Fruit fly (Drosophila melanogaster) whole organism, pupa: ENCODE measurements around the gene CG42685.

Experiments
- CG13204 ChIP-seq: fragments of 200-800 bp; sonication (Bioruptor generic); optimal IDR thresholded peaks from 2 replicates; lab custom pipeline; 2018; ENCODE audit warnings: missing biosample characterization, mild to moderate bottlenecking, missing genetic modification characterization, moderate library complexity
- CG14655 ChIP-seq: fragments of 200-800 bp; sonication (Bioruptor generic); optimal IDR thresholded peaks from 3 replicates; lab custom pipeline; 2017; ENCODE audit warnings: mild to moderate bottlenecking, missing biosample characterization, missing genetic modification reagents, missing genetic modification characterization
- CG32121 ChIP-seq: fragments of 200-800 bp; sonication (Bioruptor generic); IDR thresholded peaks from 2 replicates; pipeline ENCODE4 v1.3.6; 2022; ENCODE audit warnings: missing biosample characterization, missing genetic modification characterization
- CG4496 ChIP-seq: fragments of 200-800 bp; sonication (Bioruptor generic); IDR thresholded peaks from 3 replicates; pipeline ENCODE4 v1.3.6; 2022; ENCODE audit warnings: missing biosample characterization, missing genetic modification characterization
- EcR ChIP-seq: fragments of 200-800 bp; sonication (Bioruptor generic); optimal IDR thresholded peaks from 3 replicates; lab custom pipeline; 2019; ENCODE audit warnings: missing biosample characterization, missing genetic modification characterization, mild to moderate bottlenecking, moderate library complexity, missing genetic modification reagents

DNA sequence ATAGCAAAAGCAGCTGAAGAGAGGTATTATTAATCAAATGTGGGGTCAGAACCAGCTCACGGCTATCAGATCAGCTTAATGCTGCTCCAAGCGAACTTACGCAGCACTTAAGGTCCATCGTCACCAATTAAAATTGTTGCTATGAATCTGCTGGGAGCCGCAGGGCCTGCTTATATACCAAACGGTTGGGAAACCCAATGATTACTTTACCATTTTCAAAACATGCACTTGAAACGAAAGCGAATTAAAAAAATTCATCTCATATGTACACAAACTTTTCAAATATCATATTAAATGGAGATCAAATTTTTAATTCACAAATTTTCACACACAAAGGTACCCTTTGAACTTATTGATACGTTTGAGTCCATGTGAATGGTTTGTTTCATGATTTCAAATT, 15.1 kb upstream of the CG42685 start, which contains the start of gene CG42587:
- no peak for TF ChIP-seq CG14655
- no peak for TF ChIP-seq EcR
- TF ChIP-seq CG13204 (GFP tag; lab: Kevin White, UChicago) = no peak
- no peak for TF ChIP-seq CG32121
- no peak for TF ChIP-seq CG4496 (GFP tag; lab: Robert Waterston, UW)
